Fruit fly (Drosophila melanogaster) whole organism, prepupa: Measurements from ENCODE around the gene ghi.

ENCODE experiments used
- Blimp-1 ChIP-seq: fragments of 200-800 bp; sonication (Bioruptor generic); optimal IDR thresholded peaks from 3 replicates; lab custom pipeline; 2017; ENCODE audit warnings: missing biosample characterization, missing genetic modification characterization, mild to moderate bottlenecking, moderate library complexity, missing genetic modification reagents
- CG10669 ChIP-seq: fragments of 200-800 bp; sonication (Bioruptor generic); optimal IDR thresholded peaks from 3 replicates; lab custom pipeline; 2018; ENCODE audit warnings: missing biosample characterization, mild to moderate bottlenecking, missing genetic modification characterization, moderate library complexity
- CG11294 ChIP-seq: fragments of 200-800 bp; sonication (Bioruptor generic); IDR thresholded peaks from 2 replicates; pipeline ENCODE4 v1.3.6; 2022; ENCODE audit warnings: missing biosample characterization, missing genetic modification characterization
- CG11762 ChIP-seq: fragments of 200-800 bp; sonication (Bioruptor generic); optimal IDR thresholded peaks from 3 replicates; lab custom pipeline; 2016; ENCODE audit warnings: missing biosample characterization, missing genetic modification characterization; ENCODE audit not compliant: insufficient read depth
- CG15336 ChIP-seq: fragments of 200-800 bp; sonication (Bioruptor generic); IDR thresholded peaks from 2 replicates; pipeline ENCODE4 v1.3.6; 2022; ENCODE audit warnings: missing biosample characterization, missing genetic modification characterization
- CG1621 ChIP-seq: fragments of 200-800 bp; sonication (Bioruptor generic); optimal IDR thresholded peaks from 3 replicates; lab custom pipeline; 2018; ENCODE audit warnings: missing biosample characterization, mild to moderate bottlenecking, missing genetic modification characterization
- CG16779 ChIP-seq: fragments of 200-800 bp; sonication (Bioruptor generic); optimal IDR thresholded peaks from 3 replicates; lab custom pipeline; 2017; ENCODE audit warnings: missing biosample characterization, mild to moderate bottlenecking, missing genetic modification characterization
- CG3032 ChIP-seq: fragments of 200-800 bp; optimal IDR thresholded peaks from 2 replicates; lab custom pipeline; 2019; ENCODE audit warnings: missing biosample characterization, mild to moderate bottlenecking, missing genetic modification characterization, moderate library complexity
- CG32006 ChIP-seq: fragments of 200-800 bp; sonication (Bioruptor generic); optimal IDR thresholded peaks from 3 replicates; lab custom pipeline; 2017; ENCODE audit warnings: missing biosample characterization, mild to moderate bottlenecking, missing genetic modification characterization
- CG3919 ChIP-seq: fragments of 200-800 bp; sonication (Bioruptor generic); optimal IDR thresholded peaks from 3 replicates; lab custom pipeline; 2016; ENCODE audit warnings: missing biosample characterization, missing genetic modification characterization
- CG6163 ChIP-seq: fragments of 200-800 bp; sonication (Bioruptor generic); IDR thresholded peaks from 3 replicates; pipeline ENCODE4 v1.3.6; 2022; ENCODE audit warnings: missing biosample characterization, missing genetic modification characterization
- CG6276 ChIP-seq: fragments of 200-800 bp; sonication (Bioruptor generic); optimal IDR thresholded peaks from 2 replicates; lab custom pipeline; 2017; ENCODE audit warnings: missing biosample characterization, mild to moderate bottlenecking, missing genetic modification characterization
- CG6792 ChIP-seq: fragments of 200-800 bp; sonication (Bioruptor generic); optimal IDR thresholded peaks from 3 replicates; lab custom pipeline; 2016; ENCODE audit warnings: missing biosample characterization, missing genetic modification characterization
- CG6808 ChIP-seq: fragments of 200-800 bp; sonication (Bioruptor generic); optimal IDR thresholded peaks from 3 replicates; lab custom pipeline; 2017; ENCODE audit warnings: missing biosample characterization, missing genetic modification characterization, mild to moderate bottlenecking, moderate library complexity, missing genetic modification reagents
- CG6854 ChIP-seq: fragments of 200-800 bp; sonication (Bioruptor generic); optimal IDR thresholded peaks from 2 replicates; lab custom pipeline; 2017; ENCODE audit warnings: missing biosample characterization, mild to moderate bottlenecking, missing genetic modification characterization
- CG8119 ChIP-seq: fragments of 200-800 bp; sonication (Bioruptor generic); IDR thresholded peaks from 3 replicates; pipeline ENCODE4 v1.3.6; 2022; ENCODE audit warnings: missing biosample characterization, missing genetic modification characterization
- CG8319 ChIP-seq: fragments of 200-800 bp; sonication (Bioruptor generic); optimal IDR thresholded peaks from 3 replicates; lab custom pipeline; 2016; ENCODE audit warnings: missing biosample characterization, missing genetic modification characterization
- CG8632 ChIP-seq: fragments of 200-800 bp; sonication (Bioruptor generic); optimal IDR thresholded peaks from 3 replicates; lab custom pipeline; 2016; ENCODE audit warnings: missing biosample characterization, missing genetic modification characterization
- CG9139 ChIP-seq: fragments of 200-800 bp; sonication (Bioruptor generic); optimal IDR thresholded peaks from 3 replicates; lab custom pipeline; 2017; ENCODE audit warnings: missing biosample characterization, mild to moderate bottlenecking, missing genetic modification characterization
- Eip75B ChIP-seq: fragments of 200-800 bp; sonication (Bioruptor generic); optimal IDR thresholded peaks from 3 replicates; lab custom pipeline; 2016; ENCODE audit warnings: missing biosample characterization, missing genetic modification characterization
- Ets21C ChIP-seq: fragments of 200-800 bp; sonication (Bioruptor generic); optimal IDR thresholded peaks from 3 replicates; lab custom pipeline; 2016; ENCODE audit warnings: missing biosample characterization, missing genetic modification characterization
- Ets96B ChIP-seq: fragments of 200-800 bp; optimal IDR thresholded peaks from 2 replicates; lab custom pipeline; 2019; ENCODE audit warnings: missing biosample characterization, mild to moderate bottlenecking, missing genetic modification characterization, moderate library complexity
- Hr38 ChIP-seq: sonication (Bioruptor generic); optimal IDR thresholded peaks from 2 replicates; lab custom pipeline; 2016; ENCODE audit warnings: missing biosample characterization, missing genetic modification characterization
- Hr4 ChIP-seq: fragments of 200-800 bp; sonication (Bioruptor generic); optimal IDR thresholded peaks from 3 replicates; lab custom pipeline; 2016; ENCODE audit warnings: missing biosample characterization, missing genetic modification characterization
- Lpt ChIP-seq: fragments of 200-800 bp; sonication (Bioruptor generic); optimal IDR thresholded peaks from 3 replicates; lab custom pipeline; 2016; ENCODE audit warnings: missing biosample characterization, missing genetic modification characterization
- Met ChIP-seq: fragments of 200-800 bp; sonication (Bioruptor generic); optimal IDR thresholded peaks from 3 replicates; lab custom pipeline; 2016; ENCODE audit warnings: missing biosample characterization, missing genetic modification characterization
- OdsH ChIP-seq: fragments of 200-800 bp; sonication (Bioruptor generic); optimal IDR thresholded peaks from 3 replicates; lab custom pipeline; 2016; ENCODE audit warnings: missing biosample characterization, missing genetic modification characterization
- Smox ChIP-seq: fragments of 200-800 bp; sonication (Bioruptor generic); optimal IDR thresholded peaks from 3 replicates; lab custom pipeline; 2016; ENCODE audit warnings: missing biosample characterization, missing genetic modification characterization
- Sox102F ChIP-seq: fragments of 200-800 bp; sonication (Bioruptor generic); optimal IDR thresholded peaks from 2 replicates; lab custom pipeline; 2016; ENCODE audit warnings: missing biosample characterization, mild to moderate bottlenecking, missing genetic modification characterization
- Sox14 ChIP-seq: fragments of 200-800 bp; sonication (Bioruptor generic); optimal IDR thresholded peaks from 3 replicates; lab custom pipeline; 2016; ENCODE audit warnings: missing biosample characterization, missing genetic modification characterization
- acj6 ChIP-seq: fragments of 200-800 bp; sonication (Bioruptor generic); optimal IDR thresholded peaks from 3 replicates; lab custom pipeline; 2016; ENCODE audit warnings: missing biosample characterization, missing genetic modification characterization
- cyc ChIP-seq: fragments of 200-800 bp; sonication (Bioruptor generic); optimal IDR thresholded peaks from 3 replicates; lab custom pipeline; 2016; ENCODE audit warnings: missing biosample characterization, missing genetic modification characterization
- dac ChIP-seq: fragments of 200-800 bp; sonication (Bioruptor generic); optimal IDR thresholded peaks from 2 replicates; lab custom pipeline; 2017; ENCODE audit warnings: missing biosample characterization, mild to moderate bottlenecking, missing genetic modification characterization
- dsx ChIP-seq: fragments of 200-800 bp; optimal IDR thresholded peaks from 3 replicates; lab custom pipeline; 2019; ENCODE audit warnings: missing biosample characterization, mild to moderate bottlenecking, missing genetic modification characterization, moderate library complexity; ENCODE audit not compliant: poor library complexity, severe bottlenecking
- eg ChIP-seq: fragments of 200-800 bp; sonication (Bioruptor generic); IDR thresholded peaks from 3 replicates; pipeline ENCODE4 v1.3.6; 2022; ENCODE audit warnings: missing biosample characterization, missing genetic modification characterization
- esn ChIP-seq: fragments of 200-800 bp; sonication (Bioruptor generic); optimal IDR thresholded peaks from 2 replicates; lab custom pipeline; 2016; ENCODE audit warnings: missing biosample characterization, mild to moderate bottlenecking, missing genetic modification characterization, moderate library complexity
- fd59A ChIP-seq: fragments of 200-800 bp; sonication (Bioruptor generic); optimal IDR thresholded peaks from 2 replicates; lab custom pipeline; 2017; ENCODE audit warnings: missing biosample characterization, mild to moderate bottlenecking, missing genetic modification characterization, missing genetic modification reagents
- lz ChIP-seq: fragments of 200-800 bp; sonication (Bioruptor generic); optimal IDR thresholded peaks from 3 replicates; lab custom pipeline; 2016; ENCODE audit warnings: missing biosample characterization, missing genetic modification characterization
- net ChIP-seq: fragments of 200-800 bp; sonication (Bioruptor generic); optimal IDR thresholded peaks from 3 replicates; lab custom pipeline; 2016; ENCODE audit warnings: missing biosample characterization, missing genetic modification characterization
- pdm3 ChIP-seq: fragments of 200-800 bp; sonication (Bioruptor generic); optimal IDR thresholded peaks from 3 replicates; lab custom pipeline; 2016; ENCODE audit warnings: missing biosample characterization, missing genetic modification characterization
- salr ChIP-seq, 2 experiments: fragments of 200-800 bp; sonication (Bioruptor generic); optimal IDR thresholded peaks; 3 replicates each; lab custom pipeline; 2016 to 2018; ENCODE audit warnings: missing biosample characterization in 2 of 2, missing genetic modification characterization in 2 of 2, mild to moderate bottlenecking in 1 of 2
- svp ChIP-seq: fragments of 200-800 bp; sonication (Bioruptor generic); peaks from one replicate; lab custom pipeline; 2016; ENCODE audit warnings: missing biosample characterization, missing genetic modification characterization
- vri ChIP-seq: fragments of 200-800 bp; sonication (Bioruptor generic); optimal IDR thresholded peaks from 3 replicates; lab custom pipeline; 2016; ENCODE audit warnings: missing biosample characterization, mild to moderate bottlenecking, missing genetic modification characterization

Gene ghi

dm6 chr3L:9422636-9423419 lies 28.8 kb upstream of the ghi start, which contains the start of gene aay (continued):
- peak; percentile 99 for TF ChIP-seq cyc
- TF ChIP-seq Ets21C (GFP tag; lab: Kevin White, UChicago), result peak; percentile 97
- peak; percentile 95 for TF ChIP-seq fd59A (GFP tag; lab: Kevin White, UChicago)
- peak; percentile 98 for TF ChIP-seq CG10669 (GFP tag; lab: Kevin White, UChicago)
- peak; percentile 98 for TF ChIP-seq CG8319 (GFP tag; lab: Kevin White, UChicago)
- peak; percentile 99 for TF ChIP-seq OdsH (GFP tag; lab: Kevin White, UChicago)
- peak; percentile 98 for TF ChIP-seq Ets96B
- peak; percentile 99 for TF ChIP-seq Eip75B (GFP tag; lab: Kevin White, UChicago)
- peak; percentile 100 for TF ChIP-seq svp (GFP tag; lab: Kevin White, UChicago)
- TF ChIP-seq acj6 (GFP tag; lab: Kevin White, UChicago), result peak; percentile 99
- TF ChIP-seq pdm3 (GFP tag; lab: Kevin White, UChicago), result peak; percentile 99
- TF ChIP-seq Blimp-1 (GFP tag; lab: Kevin White, UChicago), result peak; percentile 96

dm6 chr3L:9423757-9424527 lies 27.7 kb upstream of the ghi start:
- TF ChIP-seq Sox14 (GFP tag; lab: Kevin White, UChicago), result no peak
- TF ChIP-seq CG6854 (GFP tag; lab: Kevin White, UChicago), result no peak
- TF ChIP-seq CG16779, result no peak
- TF ChIP-seq Hr38 (GFP tag; lab: Kevin White, UChicago), result no peak
- no peak for TF ChIP-seq salr (GFP tag; optimal IDR thresholded peaks at IDR 0.05; lab: Kevin White, UChicago)
- TF ChIP-seq CG9139 (GFP tag; lab: Kevin White, UChicago), result no peak
- TF ChIP-seq Lpt (GFP tag; lab: Kevin White, UChicago), result no peak
- TF ChIP-seq lz (GFP tag; lab: Kevin White, UChicago), result no peak
- TF ChIP-seq svp (GFP tag; lab: Kevin White, UChicago), result peak; percentile 73
- TF ChIP-seq Blimp-1 (GFP tag; lab: Kevin White, UChicago), result no peak
- no peak for TF ChIP-seq Ets96B
- TF ChIP-seq dac (GFP tag; lab: Kevin White, UChicago), result no peak
- no peak for TF ChIP-seq CG6792 (GFP tag; lab: Kevin White, UChicago)
- TF ChIP-seq CG8632, result no peak
- peak; percentile 69 for TF ChIP-seq vri (GFP tag; lab: Kevin White, UChicago)

dm6 chr3L:9424528-9424911 lies 27.2 kb upstream of the ghi start:
- TF ChIP-seq Eip75B (GFP tag; lab: Kevin White, UChicago) (peak; percentile 27), CG3919 (GFP tag; lab: Kevin White, UChicago) (peak; percentile 28), Hr4 (GFP tag; lab: Kevin White, UChicago) (peak; percentile 64), CG6163 (GFP tag; lab: Robert Waterston, UW) (peak; percentile 11; the same call in 1 of the 3 replicates), CG8319 (GFP tag; lab: Kevin White, UChicago) (no peak), pdm3 (GFP tag; lab: Kevin White, UChicago) (peak; percentile 10), CG11762 (GFP tag; lab: Kevin White, UChicago) (no peak), CG6792 (GFP tag; lab: Kevin White, UChicago) (peak; percentile 13), CG11294 (no peak), Smox (GFP tag; lab: Kevin White, UChicago) (peak; percentile 40), Sox14 (GFP tag; lab: Kevin White, UChicago) (peak; percentile 7), dsx (GFP tag; lab: Kevin White, UChicago) (peak; percentile 6), Sox102F (GFP tag; lab: Kevin White, UChicago) (peak; percentile 31), CG3032 (tag; lab: Kevin White, UChicago) (peak; percentile 2), Met (GFP tag; lab: Kevin White, UChicago) (peak; percentile 40), svp (GFP tag; lab: Kevin White, UChicago) (peak; percentile 75), net (GFP tag; lab: Kevin White, UChicago) (peak; percentile 12), Ets96B (peak; percentile 22), CG1621 (tag; lab: Kevin White, UChicago) (no peak), CG6276 (GFP tag; lab: Kevin White, UChicago) (peak; percentile 24), eg (GFP tag; lab: Robert Waterston, UW) (no peak), CG6808 (GFP tag; lab: Kevin White, UChicago) (no peak), CG32006 (GFP tag; lab: Kevin White, UChicago) (peak; percentile 28), CG15336 (peak; percentile 58; the same call in 1 of the 2 replicates), OdsH (GFP tag; lab: Kevin White, UChicago) (peak; percentile 35), CG8119 (GFP tag; lab: Robert Waterston, UW) (peak; percentile 44; the same call in 2 of the 3 replicates), salr (GFP tag; optimal IDR thresholded peaks at IDR 0.05; lab: Kevin White, UChicago) (no peak), acj6 (GFP tag; lab: Kevin White, UChicago) (peak; percentile 11), CG8632 (peak; percentile 4), esn (GFP tag; lab: Kevin White, UChicago) (peak; percentile 47)
